Worm (Caenorhabditis elegans) whole organism, L2 larva: ENCODE measurements around the gene dph-7.

Experiments used
- C34F6.9 ChIP-seq: fragments of 150-350 bp; optimal IDR thresholded peaks from 2 replicates; lab custom pipeline; 2014; ENCODE audit warnings: missing biosample characterization, missing genetic modification characterization
- F13H6.1 ChIP-seq: sonication (generic microtip); optimal IDR thresholded peaks from 2 replicates; lab custom pipeline; 2016; ENCODE audit warnings: missing genetic modification characterization, missing compliant biosample characterization
- R02D3.7 ChIP-seq: fragments of 150-350 bp; optimal IDR thresholded peaks from 2 replicates; lab custom pipeline; 2014; ENCODE audit warnings: missing biosample characterization, missing genetic modification characterization
- aly-2 ChIP-seq: fragments of 150-350 bp; optimal IDR thresholded peaks from 2 replicates; lab custom pipeline; 2014; ENCODE audit warnings: missing biosample characterization, missing genetic modification characterization
- blmp-1 ChIP-seq: sonication (generic microtip); optimal IDR thresholded peaks from 2 replicates; lab custom pipeline; 2017; ENCODE audit warnings: missing genetic modification characterization, mild to moderate bottlenecking, missing compliant biosample characterization, antibody characterized with exemption, moderate library complexity; ENCODE audit not compliant: insufficient read depth
- ceh-16 ChIP-seq: fragments of 150-350 bp; optimal IDR thresholded peaks from 2 replicates; lab custom pipeline; 2014; ENCODE audit warnings: missing biosample characterization, missing genetic modification characterization
- crh-2 ChIP-seq: sonication (generic microtip); optimal IDR thresholded peaks from 2 replicates; lab custom pipeline; 2017; ENCODE audit warnings: missing biosample characterization, missing genetic modification characterization
- dmd-4 ChIP-seq: sonication (generic microtip); optimal IDR thresholded peaks from 2 replicates; lab custom pipeline; 2017; ENCODE audit warnings: missing biosample characterization, missing genetic modification characterization
- egl-27 ChIP-seq: sonication (generic microtip); optimal IDR thresholded peaks from 3 replicates; lab custom pipeline; 2017; ENCODE audit warnings: missing biosample characterization, missing genetic modification reagents, missing genetic modification characterization
- elt-1 ChIP-seq: fragments of 150-350 bp; optimal IDR thresholded peaks from 2 replicates; lab custom pipeline; 2014; ENCODE audit warnings: missing biosample characterization, missing genetic modification characterization
- elt-3 ChIP-seq: sonication (generic microtip); optimal IDR thresholded peaks from 2 replicates; lab custom pipeline; 2017; ENCODE audit warnings: missing biosample characterization, missing genetic modification characterization
- gmeb-1 ChIP-seq: fragments of 150-350 bp; optimal IDR thresholded peaks from 2 replicates; lab custom pipeline; 2014; ENCODE audit warnings: missing biosample characterization, missing genetic modification characterization
- lin-11 ChIP-seq: fragments of 150-350 bp; sonication (generic microtip); optimal IDR thresholded peaks from 2 replicates; lab custom pipeline; 2014; ENCODE audit warnings: missing biosample characterization, missing genetic modification characterization, inconsistent platforms, mixed read lengths
- lin-13 ChIP-seq: fragments of 150-350 bp; optimal IDR thresholded peaks from 2 replicates; lab custom pipeline; 2014; ENCODE audit warnings: missing biosample characterization, missing genetic modification reagents, missing genetic modification characterization
- lin-39 ChIP-seq: fragments of 150-350 bp; optimal IDR thresholded peaks from 2 replicates; lab custom pipeline; 2014; ENCODE audit warnings: missing biosample characterization, missing genetic modification reagents, missing genetic modification characterization
- lsy-2 ChIP-seq, 2 experiments: fragments of 150-350 bp in 1 of 2; sonication (generic microtip) in 1 of 2; optimal IDR thresholded peaks; 2 replicates each; lab custom pipeline; 2014 to 2017; ENCODE audit warnings: missing biosample characterization in 2 of 2, missing genetic modification characterization in 2 of 2
- mab-5 ChIP-seq: fragments of 150-350 bp; optimal IDR thresholded peaks from 2 replicates; lab custom pipeline; 2014; ENCODE audit warnings: missing biosample characterization, missing genetic modification characterization
- mbf-1 ChIP-seq: sonication (generic microtip); optimal IDR thresholded peaks from 2 replicates; lab custom pipeline; 2017; ENCODE audit warnings: missing biosample characterization, missing genetic modification characterization
- nhr-21 ChIP-seq: fragments of 150-350 bp; optimal IDR thresholded peaks from 2 replicates; lab custom pipeline; 2014; ENCODE audit warnings: missing biosample characterization, missing genetic modification characterization
- nhr-23 ChIP-seq: fragments of 150-350 bp; optimal IDR thresholded peaks from 2 replicates; lab custom pipeline; 2014; ENCODE audit warnings: missing biosample characterization, missing genetic modification reagents, missing genetic modification characterization
- nhr-237 ChIP-seq: fragments of 150-350 bp; optimal IDR thresholded peaks from 2 replicates; lab custom pipeline; 2014; ENCODE audit warnings: missing biosample characterization, missing genetic modification characterization
- nhr-25 ChIP-seq: fragments of 150-350 bp; sonication (generic microtip); optimal IDR thresholded peaks from 3 replicates; lab custom pipeline; 2014; ENCODE audit warnings: missing biosample characterization, missing genetic modification characterization
- nhr-6 ChIP-seq: fragments of 150-350 bp; optimal IDR thresholded peaks from 2 replicates; lab custom pipeline; 2014; ENCODE audit warnings: missing biosample characterization, missing genetic modification characterization
- nhr-77 ChIP-seq: fragments of 150-350 bp; optimal IDR thresholded peaks from 2 replicates; lab custom pipeline; 2014; ENCODE audit warnings: missing biosample characterization, missing genetic modification characterization
- peb-1 ChIP-seq: fragments of 150-350 bp; optimal IDR thresholded peaks from 2 replicates; lab custom pipeline; 2014; ENCODE audit warnings: missing biosample characterization, missing genetic modification characterization
- skn-1 ChIP-seq: sonication (generic microtip); optimal IDR thresholded peaks from 2 replicates; lab custom pipeline; 2017; ENCODE audit warnings: missing biosample characterization, missing genetic modification characterization
- sma-3 ChIP-seq: sonication (generic microtip); optimal IDR thresholded peaks from 2 replicates; lab custom pipeline; 2016; ENCODE audit warnings: missing genetic modification reagents, missing genetic modification characterization, missing compliant biosample characterization
- sma-9 ChIP-seq, 2 experiments: fragments of 150-350 bp in 1 of 2; sonication (generic microtip) in 1 of 2; optimal IDR thresholded peaks; 2 replicates each; lab custom pipeline; 2014 to 2016; ENCODE audit warnings: missing genetic modification characterization in 2 of 2, mild to moderate bottlenecking in 1 of 2, missing biosample characterization in 1 of 2, missing compliant biosample characterization in 1 of 2, missing genetic modification reagents in 1 of 2, moderate library complexity in 1 of 2
- snpc-4 ChIP-seq: fragments of 150-350 bp; optimal IDR thresholded peaks from 2 replicates; lab custom pipeline; 2014; ENCODE audit warnings: missing biosample characterization, missing genetic modification characterization
- unc-39 ChIP-seq: fragments of 150-350 bp; optimal IDR thresholded peaks from 2 replicates; lab custom pipeline; 2014; ENCODE audit warnings: missing biosample characterization, missing genetic modification characterization
- unc-55 ChIP-seq: fragments of 150-350 bp; sonication (generic microtip); optimal IDR thresholded peaks from 3 replicates; lab custom pipeline; 2014; ENCODE audit warnings: missing biosample characterization, missing genetic modification reagents, missing genetic modification characterization
- zag-1 ChIP-seq: fragments of 150-350 bp; optimal IDR thresholded peaks from 2 replicates; lab custom pipeline; 2014; ENCODE audit warnings: missing biosample characterization, missing genetic modification characterization
- ztf-1 ChIP-seq: fragments of 200-800 bp; sonication (Bioruptor generic); conservative IDR thresholded peaks from 2 replicates; pipeline ENCODE4 v1.3.6; 2022; ENCODE audit warnings: missing genetic modification characterization, missing compliant biosample characterization
- ztf-4 ChIP-seq: fragments of 150-350 bp; optimal IDR thresholded peaks from 2 replicates; lab custom pipeline; 2014; ENCODE audit warnings: missing biosample characterization, missing genetic modification characterization

The dph-7 gene

DNA sequence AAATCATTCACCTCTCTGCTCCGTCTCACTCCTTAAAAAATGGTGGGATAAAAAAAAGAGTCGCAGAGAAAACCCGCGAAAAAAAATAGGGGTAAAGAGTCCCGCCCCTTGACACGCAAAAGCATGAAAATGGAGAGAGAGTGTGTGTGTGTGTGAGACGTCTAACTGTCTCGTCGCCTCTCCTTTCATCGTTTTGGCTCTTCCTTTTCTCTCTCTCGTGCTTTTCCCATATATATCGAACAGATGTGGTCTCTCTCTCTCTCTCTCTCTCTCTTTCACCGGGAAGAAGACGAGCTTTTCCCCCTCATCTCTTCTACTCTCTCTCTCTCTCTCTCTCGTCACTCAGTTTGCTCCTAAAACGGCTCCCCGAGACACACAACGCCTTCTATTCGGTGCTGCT is 39.1 kb upstream of the dph-7 start (continued):
- TF ChIP-seq R02D3.7: no peak
- TF ChIP-seq elt-3 (tag; lab: Kevin White, UChicago): no peak
- TF ChIP-seq elt-1 (tag; lab: Kevin White, UChicago): no peak
- TF ChIP-seq sma-9 (GFP tag; optimal IDR thresholded peaks at IDR 0.05; lab: Kevin White, UChicago): peak; percentile 85
- no peak for TF ChIP-seq sma-9 (tag; optimal IDR thresholded peaks at IDR 0.05; lab: Kevin White, UChicago)
- no peak for TF ChIP-seq nhr-23
- peak; percentile 42 for TF ChIP-seq lin-13 (GFP tag; lab: Kevin White, UChicago)
- peak; percentile 53 for TF ChIP-seq nhr-6
- peak; percentile 58 for TF ChIP-seq mab-5
- TF ChIP-seq unc-39 (tag; lab: Kevin White, UChicago): no peak
- peak; percentile 88 for TF ChIP-seq unc-55
- peak; percentile 9 for TF ChIP-seq nhr-21
- no peak for TF ChIP-seq peb-1 (tag; lab: Kevin White, UChicago)
- no peak for TF ChIP-seq nhr-25 (tag; lab: Kevin White, UChicago)
- peak; percentile 86 for TF ChIP-seq zag-1 (tag; lab: Kevin White, UChicago)
- TF ChIP-seq dmd-4 (tag; lab: Kevin White, UChicago): no peak
- TF ChIP-seq F13H6.1 (tag; lab: Kevin White, UChicago): peak; percentile 88
- no peak for TF ChIP-seq sma-3 (GFP tag; lab: Kevin White, UChicago)
- no peak for TF ChIP-seq aly-2 (tag; lab: Kevin White, UChicago)
- TF ChIP-seq nhr-237 (tag; lab: Kevin White, UChicago): no peak
- TF ChIP-seq blmp-1 (tag; lab: Kevin White, UChicago): no peak
- TF ChIP-seq, all 48 proteins: peak for 23

- TF ChIP-seq elt-1 (tag; lab: Kevin White, UChicago) (no peak), elt-3 (tag; lab: Kevin White, UChicago) (no peak), lin-13 (GFP tag; lab: Kevin White, UChicago) (no peak), ztf-4 (tag; lab: Kevin White, UChicago) (no peak), crh-2 (tag; lab: Kevin White, UChicago) (no peak), snpc-4 (tag; lab: Kevin White, UChicago) (no peak), mbf-1 (tag; lab: Kevin White, UChicago) (no peak), aly-2 (tag; lab: Kevin White, UChicago) (no peak), nhr-21 (no peak)
- TF ChIP-seq, all 48 proteins: peak for 0
These were observed 38.0 kb upstream of the dph-7 start, which contains the start of gene unc-64 for ce11 chrIII:13276958-13277357. unc-64 (plus strand) TSS chrIII:13277258.

DNA sequence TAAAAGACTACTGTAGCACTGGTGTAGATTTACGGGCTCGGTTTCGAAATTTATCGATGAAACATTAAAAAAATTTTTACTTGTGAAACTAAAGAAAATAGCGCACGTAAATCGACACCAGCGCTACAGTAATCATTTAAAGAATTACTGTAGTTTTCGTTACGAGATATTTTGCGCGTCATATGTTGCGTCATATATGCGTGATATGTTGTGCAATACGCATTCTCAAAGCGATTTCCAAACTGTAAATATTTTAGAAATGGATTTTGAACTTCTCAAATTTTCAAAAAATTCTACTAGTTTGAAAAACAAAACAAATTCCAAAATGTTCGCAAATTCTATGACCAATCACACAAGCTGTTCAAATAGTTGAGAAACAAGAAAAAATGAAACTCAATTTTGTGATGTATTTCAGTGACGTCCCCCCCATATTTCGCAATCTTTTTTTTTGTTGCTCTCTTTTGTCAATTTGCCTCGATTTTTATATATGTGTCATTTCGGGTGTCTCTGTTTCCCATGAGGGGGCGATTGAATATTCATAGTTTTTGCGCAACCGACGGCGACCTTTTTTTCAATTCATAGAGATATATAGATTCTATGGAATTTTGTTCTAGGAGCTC is 36.9 kb upstream of the dph-7 start:
- TF ChIP-seq lin-39 (tag; lab: Kevin White, UChicago): no peak
- TF ChIP-seq nhr-77 (tag; lab: Kevin White, UChicago): no peak
- TF ChIP-seq sma-3 (GFP tag; lab: Kevin White, UChicago): no peak
- no peak for TF ChIP-seq lin-11
- TF ChIP-seq ceh-16 (tag; lab: Kevin White, UChicago): no peak
- TF ChIP-seq C34F6.9 (tag; lab: Kevin White, UChicago): peak; percentile 9
- no peak for TF ChIP-seq lsy-2 (tag; optimal IDR thresholded peaks at IDR 0.05; lab: Kevin White, UChicago)
- TF ChIP-seq egl-27 (tag; lab: Kevin White, UChicago): no peak
- TF ChIP-seq unc-55: peak; percentile 25
- no peak for TF ChIP-seq gmeb-1 (tag; lab: Kevin White, UChicago)

ce11 chrIII:13285421-13285820 is 29.5 kb upstream of the dph-7 start, which contains the start of gene F56A8.8:
F56A8.8 (plus strand) TSS chrIII:13285721.
- no peak for TF ChIP-seq ztf-1 (GFP tag; lab: Robert Waterston, UW)
- TF ChIP-seq skn-1 (tag; lab: Kevin White, UChicago): no peak

ce11 chrIII:13292971-13293514 is 21.9 kb upstream of the dph-7 start, which contains the start of gene set-25:
set-25 (minus strand) TSS chrIII:13293090.
- TF ChIP-seq lsy-2 (tag; optimal IDR thresholded peaks at IDR 0.05; lab: Kevin White, UChicago) (peak in 1 of 2 experiments; percentile 37), sma-3 (GFP tag; lab: Kevin White, UChicago) (peak; percentile 8)
